Fruit fly (Drosophila melanogaster) whole organism, embryonic: ENCODE measurements around the gene Irp-1B.

ENCODE experiments used
- Antp ChIP-seq: fragments of 200-800 bp; sonication (Bioruptor generic); optimal IDR thresholded peaks from 3 replicates; lab custom pipeline; 2016; ENCODE audit warnings: missing biosample characterization, missing genetic modification characterization
- CG14441 ChIP-seq: fragments of 200-800 bp; sonication (Bioruptor generic); IDR thresholded peaks from 2 replicates; pipeline ENCODE4 v1.3.6; 2022; ENCODE audit warnings: missing biosample characterization, missing genetic modification characterization
- CG15601 ChIP-seq: fragments of 200-800 bp; sonication (Bioruptor generic); optimal IDR thresholded peaks from 3 replicates; lab custom pipeline; 2019; ENCODE audit warnings: missing biosample characterization, mild to moderate bottlenecking, missing genetic modification characterization, moderate library complexity
- CG17359 ChIP-seq: fragments of 200-800 bp; sonication (Bioruptor generic); optimal IDR thresholded peaks from 3 replicates; lab custom pipeline; 2018; ENCODE audit warnings: missing biosample characterization, mild to moderate bottlenecking, missing genetic modification characterization, moderate library complexity
- CG17829 ChIP-seq: fragments of 200-800 bp; optimal IDR thresholded peaks from 2 replicates; lab custom pipeline; 2019; ENCODE audit warnings: missing biosample characterization, mild to moderate bottlenecking, missing genetic modification characterization, moderate library complexity
- CG2199 ChIP-seq: fragments of 200-800 bp; sonication (Bioruptor generic); IDR thresholded peaks from 3 replicates; pipeline ENCODE4 v1.3.6; 2022; ENCODE audit warnings: missing biosample characterization, missing genetic modification characterization
- CG2202 ChIP-seq: fragments of 200-800 bp; sonication (Bioruptor generic); optimal IDR thresholded peaks from 2 replicates; lab custom pipeline; 2018; ENCODE audit warnings: missing biosample characterization, mild to moderate bottlenecking, missing genetic modification characterization
- CG2875 ChIP-seq: fragments of 200-800 bp; sonication (Bioruptor generic); optimal IDR thresholded peaks from 2 replicates; lab custom pipeline; 2017; ENCODE audit warnings: missing biosample characterization, mild to moderate bottlenecking, missing genetic modification characterization, missing genetic modification reagents
- CG31388 ChIP-seq: fragments of 200-800 bp; sonication (Bioruptor generic); optimal IDR thresholded peaks from 2 replicates; lab custom pipeline; 2016; ENCODE audit warnings: missing biosample characterization, missing genetic modification characterization
- CG34422 ChIP-seq: fragments of 200-800 bp; sonication (Bioruptor generic); IDR thresholded peaks from 3 replicates; pipeline ENCODE4 v1.3.6; 2022; ENCODE audit warnings: missing biosample characterization, missing genetic modification characterization
- CG5245 ChIP-seq: fragments of 200-800 bp; sonication (Bioruptor generic); optimal IDR thresholded peaks from 3 replicates; lab custom pipeline; 2016; ENCODE audit warnings: missing biosample characterization, missing genetic modification characterization
- CG6254 ChIP-seq: fragments of 200-800 bp; sonication (Bioruptor generic); optimal IDR thresholded peaks from 3 replicates; lab custom pipeline; 2017; ENCODE audit warnings: mild to moderate bottlenecking, missing biosample characterization, missing genetic modification reagents, missing genetic modification characterization
- CG6813 ChIP-seq: fragments of 200-800 bp; sonication (Bioruptor generic); optimal IDR thresholded peaks from 2 replicates; lab custom pipeline; 2017; ENCODE audit warnings: missing biosample characterization, missing genetic modification characterization, mild to moderate bottlenecking, moderate library complexity, missing genetic modification reagents
- CG8388 ChIP-seq: fragments of 200-800 bp; sonication (Bioruptor generic); optimal IDR thresholded peaks from 2 replicates; lab custom pipeline; 2019; ENCODE audit warnings: missing biosample characterization, mild to moderate bottlenecking, missing genetic modification characterization, moderate library complexity
- CG9215 ChIP-seq: fragments of 200-800 bp; sonication (Bioruptor generic); IDR thresholded peaks from 2 replicates; pipeline ENCODE4 v1.3.6; 2022; ENCODE audit warnings: missing biosample characterization, missing genetic modification characterization
- D19A ChIP-seq: fragments of 200-800 bp; optimal IDR thresholded peaks from 3 replicates; lab custom pipeline; 2019; ENCODE audit warnings: missing biosample characterization, mild to moderate bottlenecking, missing genetic modification characterization, moderate library complexity
- Dad ChIP-seq: fragments of 200-800 bp; sonication (Bioruptor generic); optimal IDR thresholded peaks from 3 replicates; lab custom pipeline; 2016; ENCODE audit warnings: missing biosample characterization, missing genetic modification characterization
- Dbx ChIP-seq: fragments of 200-800 bp; sonication (Bioruptor generic); IDR thresholded peaks from 3 replicates; pipeline ENCODE4 v1.3.6; 2022; ENCODE audit warnings: missing biosample characterization, missing genetic modification characterization
- Dp ChIP-seq: fragments of 200-800 bp; sonication (Bioruptor generic); optimal IDR thresholded peaks from 2 replicates; lab custom pipeline; 2018; ENCODE audit warnings: missing biosample characterization, mild to moderate bottlenecking, missing genetic modification characterization, moderate library complexity
- Ets65A ChIP-seq: fragments of 200-800 bp; sonication (Bioruptor generic); peaks from one replicate; lab custom pipeline; 2016; ENCODE audit warnings: missing biosample characterization, missing genetic modification characterization
- GATAe ChIP-seq: fragments of 200-800 bp; sonication (Bioruptor generic); conservative IDR thresholded peaks from 2 replicates; pipeline ENCODE4 v1.3.6; 2022; ENCODE audit warnings: missing biosample characterization, missing genetic modification characterization
- HLHmδ ChIP-seq: fragments of 200-800 bp; sonication (Bioruptor generic); optimal IDR thresholded peaks from 2 replicates; lab custom pipeline; 2018; ENCODE audit warnings: missing biosample characterization, mild to moderate bottlenecking, missing genetic modification characterization, moderate library complexity
- Hmx ChIP-seq: fragments of 200-800 bp; sonication (Bioruptor generic); optimal IDR thresholded peaks from 2 replicates; lab custom pipeline; 2016; ENCODE audit warnings: missing biosample characterization, missing genetic modification characterization
- Meics ChIP-seq: fragments of 200-800 bp; sonication (Bioruptor generic); optimal IDR thresholded peaks from 2 replicates; lab custom pipeline; 2017; ENCODE audit warnings: missing biosample characterization, mild to moderate bottlenecking, missing genetic modification characterization
- Nf-YB ChIP-seq: fragments of 200-800 bp; sonication (Bioruptor generic); optimal IDR thresholded peaks from 3 replicates; lab custom pipeline; 2019; ENCODE audit warnings: missing biosample characterization, mild to moderate bottlenecking, missing genetic modification characterization, moderate library complexity
- PHDP ChIP-seq: fragments of 200-800 bp; sonication (Bioruptor generic); optimal IDR thresholded peaks from 3 replicates; lab custom pipeline; 2018; ENCODE audit warnings: missing biosample characterization, mild to moderate bottlenecking, missing genetic modification characterization, moderate library complexity
- Stat92E ChIP-seq, 3 experiments: fragments of >200 bp in 2 of 3; fragments of 200-800 bp in 1 of 3; sonication (Bioruptor generic) in 1 of 3; optimal IDR thresholded peaks; 2 replicates each; lab custom pipeline; 2017 to 2019; ENCODE audit warnings: missing biosample characterization in 3 of 3, missing genetic modification characterization in 3 of 3, mild to moderate bottlenecking in 1 of 3, moderate library complexity in 1 of 3
- ab ChIP-seq: fragments of 200-800 bp; sonication (Bioruptor generic); optimal IDR thresholded peaks from 2 replicates; lab custom pipeline; 2016; ENCODE audit warnings: missing biosample characterization, missing genetic modification characterization
- al ChIP-seq: fragments of 200-800 bp; sonication (Bioruptor generic); IDR thresholded peaks from 2 replicates; pipeline ENCODE4 v1.3.6; 2022; ENCODE audit warnings: missing biosample characterization, missing genetic modification characterization
- ara ChIP-seq: fragments of 200-800 bp; sonication (Bioruptor generic); IDR thresholded peaks from 2 replicates; pipeline ENCODE4 v1.3.6; 2022; ENCODE audit warnings: missing biosample characterization, missing genetic modification characterization
- caup ChIP-seq: fragments of 200-800 bp; sonication (Bioruptor generic); optimal IDR thresholded peaks from 3 replicates; lab custom pipeline; 2017; ENCODE audit warnings: missing biosample characterization, mild to moderate bottlenecking, missing genetic modification characterization, moderate library complexity; ENCODE audit not compliant: severe bottlenecking
- dati ChIP-seq: fragments of 200-800 bp; sonication (Bioruptor generic); IDR thresholded peaks from 2 replicates; pipeline ENCODE4 v1.3.6; 2022; ENCODE audit warnings: missing biosample characterization, missing genetic modification characterization
- ems ChIP-seq: fragments of 200-800 bp; sonication (Bioruptor generic); optimal IDR thresholded peaks from 3 replicates; lab custom pipeline; 2016; ENCODE audit warnings: missing biosample characterization, missing genetic modification characterization
- gsb ChIP-seq: fragments of 200-800 bp; sonication (Bioruptor generic); IDR thresholded peaks from 2 replicates; pipeline ENCODE4 v1.3.6; 2022; ENCODE audit warnings: missing biosample characterization, missing genetic modification characterization
- gsb-n ChIP-seq: fragments of 200-800 bp; sonication (Bioruptor generic); optimal IDR thresholded peaks from 3 replicates; lab custom pipeline; 2018; ENCODE audit warnings: missing biosample characterization, mild to moderate bottlenecking, missing genetic modification characterization
- jing ChIP-seq: fragments of 200-800 bp; sonication (Bioruptor generic); optimal IDR thresholded peaks from 2 replicates; lab custom pipeline; 2018; ENCODE audit warnings: missing biosample characterization, mild to moderate bottlenecking, missing genetic modification characterization
- kni ChIP-seq: fragments of 200-800 bp; sonication (Bioruptor generic); optimal IDR thresholded peaks from 3 replicates; lab custom pipeline; 2017; ENCODE audit warnings: mild to moderate bottlenecking, missing biosample characterization, missing genetic modification reagents, missing genetic modification characterization
- lab ChIP-seq: fragments of 200-800 bp; sonication (Bioruptor generic); optimal IDR thresholded peaks from 3 replicates; lab custom pipeline; 2017; ENCODE audit warnings: missing biosample characterization, missing genetic modification characterization, mild to moderate bottlenecking, moderate library complexity, missing genetic modification reagents
- lmd ChIP-seq: fragments of 200-800 bp; sonication (Bioruptor generic); IDR thresholded peaks from 2 replicates; pipeline ENCODE4 v1.3.6; 2022; ENCODE audit warnings: missing biosample characterization, missing genetic modification characterization
- nerfin-2 ChIP-seq: fragments of 200-800 bp; sonication (Bioruptor generic); IDR thresholded peaks from 2 replicates; pipeline ENCODE4 v1.3.6; 2022; ENCODE audit warnings: missing biosample characterization, missing genetic modification characterization; ENCODE audit not compliant: partially characterized antibody
- pan ChIP-seq, 4 experiments: fragments of >200 bp in 3 of 4; fragments of 200-800 bp in 1 of 4; sonication (Bioruptor generic) in 1 of 4; optimal IDR thresholded peaks in 3 of 4; IDR thresholded peaks in 1 of 4; 2 replicates each; pipeline versions ENCODE4 v1.3.6 to Lab custom; 2017 to 2022; ENCODE audit warnings: missing biosample characterization in 2 of 4, missing genetic modification characterization in 2 of 4, mixed read lengths in 1 of 4
- pita ChIP-seq: fragments of 200-800 bp; sonication (Bioruptor generic); optimal IDR thresholded peaks from 2 replicates; lab custom pipeline; 2017; ENCODE audit warnings: missing biosample characterization, mild to moderate bottlenecking, missing genetic modification characterization
- pum ChIP-seq: fragments of 200-800 bp; sonication (Bioruptor generic); optimal IDR thresholded peaks from 2 replicates; lab custom pipeline; 2016; ENCODE audit warnings: missing biosample characterization, missing genetic modification characterization
- row ChIP-seq: fragments of 200-800 bp; sonication (Bioruptor generic); IDR thresholded peaks from 3 replicates; pipeline ENCODE4 v1.3.6; 2022; ENCODE audit warnings: missing biosample characterization, missing genetic modification characterization
- schlank ChIP-seq: fragments of 200-800 bp; sonication (Bioruptor generic); optimal IDR thresholded peaks from 2 replicates; lab custom pipeline; 2018; ENCODE audit warnings: missing biosample characterization, mild to moderate bottlenecking, missing genetic modification characterization
- shn ChIP-seq: fragments of 200-800 bp; sonication (Bioruptor generic); optimal IDR thresholded peaks from 3 replicates; lab custom pipeline; 2016; ENCODE audit warnings: missing biosample characterization, missing genetic modification characterization
- slbo ChIP-seq: fragments of 200-800 bp; sonication (Bioruptor generic); IDR thresholded peaks from 2 replicates; pipeline ENCODE4 v1.3.6; 2022; ENCODE audit warnings: missing biosample characterization, missing genetic modification characterization
- tll ChIP-seq, 2 experiments: fragments of 200-800 bp in 1 of 2; fragments of >200 bp in 1 of 2; sonication (Bioruptor generic) in 1 of 2; optimal IDR thresholded peaks; 2 replicates each; lab custom pipeline; 2017 to 2019; ENCODE audit warnings: missing biosample characterization in 2 of 2, missing genetic modification characterization in 2 of 2, mild to moderate bottlenecking in 1 of 2, moderate library complexity in 1 of 2
- yki ChIP-seq: fragments of >200 bp; optimal IDR thresholded peaks from 3 replicates; lab custom pipeline; 2018
- zen ChIP-seq: fragments of 200-800 bp; sonication (Bioruptor generic); optimal IDR thresholded peaks from 3 replicates; lab custom pipeline; 2018; ENCODE audit warnings: missing biosample characterization, mild to moderate bottlenecking, missing genetic modification characterization, moderate library complexity

The Irp-1B gene

dm6 chr3R:10448957-10449356, 36.3 kb upstream of the Irp-1B start (continued):
- TF ChIP-seq nerfin-2 (GFP tag; lab: Robert Waterston, UW) (no peak), CG2199 (GFP tag; lab: Robert Waterston, UW) (no peak), gsb-n (peak; percentile 32), D19A (tag; lab: Kevin White, UChicago) (peak; percentile 59), yki (no peak), CG34422 (GFP tag; lab: Robert Waterston, UW) (no peak), pum (peak; percentile 8), CG14441 (GFP tag; lab: Robert Waterston, UW) (no peak), lab (peak; percentile 31), schlank (tag; lab: Kevin White, UChicago) (no peak), kni (no peak), Stat92E (GFP tag; optimal IDR thresholded peaks at IDR 0.05; lab: Kevin White, UChicago) (no peak), CG15601 (tag; lab: Kevin White, UChicago) (peak; percentile 53), PHDP (peak; percentile 9), shn (no peak), Nf-YB (GFP tag; lab: Kevin White, UChicago) (peak; percentile 2), CG9215 (no peak), row (peak; percentile 65), gsb (GFP tag; lab: Robert Waterston, UW) (no peak), HLHmδ (GFP tag; lab: Kevin White, UChicago) (no peak), ara (GFP tag; lab: Robert Waterston, UW) (peak; percentile 51), GATAe (GFP tag; lab: Robert Waterston, UW) (no peak), Ets65A (GFP tag; lab: Kevin White, UChicago) (peak; percentile 75), al (GFP tag; lab: Robert Waterston, UW) (no peak), CG5245 (GFP tag; lab: Kevin White, UChicago) (no peak), pan (optimal IDR thresholded peaks at IDR 0.05; lab: Kevin White, UChicago) (no peak), pan (GFP tag; optimal IDR thresholded peaks at IDR 0.05 in 1 of 2, IDR thresholded peaks at IDR 0.05 in 1 of 2) (peak in 1 of 2 experiments; percentile 25), Antp (GFP tag; lab: Kevin White, UChicago) (peak; percentile 3), Hmx (GFP tag; lab: Kevin White, UChicago) (no peak), CG17359 (tag; lab: Kevin White, UChicago) (peak; percentile 51), ems (GFP tag; lab: Kevin White, UChicago) (peak; percentile 5), CG6813 (peak; percentile 7), CG8388 (GFP tag; lab: Kevin White, UChicago) (peak; percentile 55), CG6254 (GFP tag; lab: Kevin White, UChicago) (peak; percentile 9), CG17829 (peak; percentile 64), dati (GFP tag; lab: Robert Waterston, UW) (no peak), Dbx (no peak), zen (tag; lab: Kevin White, UChicago) (peak; percentile 44), caup (GFP tag; lab: Kevin White, UChicago) (no peak), pita (GFP tag; lab: Kevin White, UChicago) (no peak), jing (GFP tag; lab: Kevin White, UChicago) (peak; percentile 10), lmd (GFP tag; lab: Robert Waterston, UW) (peak; percentile 21; the same call in 1 of the 2 replicates), Meics (GFP tag; lab: Kevin White, UChicago) (peak; percentile 12), CG31388 (no peak), CG2875 (GFP tag; lab: Kevin White, UChicago) (peak; percentile 36), ab (GFP tag; lab: Kevin White, UChicago) (no peak), tll (GFP tag; optimal IDR thresholded peaks at IDR 0.05; lab: Kevin White, UChicago) (no peak), Dp (no peak), CG2202 (tag; lab: Kevin White, UChicago) (peak; percentile 6), slbo (GFP tag; lab: Robert Waterston, UW) (no peak), Dad (GFP tag; lab: Kevin White, UChicago) (no peak)
